Fruit fly (Drosophila melanogaster): ENCODE data around the gene CG6927.

- TF ChIP-seq CTCF (optimal IDR thresholded peaks at IDR 0.05) = no peak
- no peak for TF ChIP-seq CG8478 (optimal IDR thresholded peaks at IDR 0.05)
Observed at dm6 chrX:4940527-4940926, 33.8 kb downstream of the CG6927 start.
